Worm (Caenorhabditis elegans) whole organism, dauer: ENCODE measurements around the gene sfxn-1.4.
"Not testable (repeated sequence)": the region's sequence is repeated elsewhere in the genome, so short reads cannot be mapped to it uniquely, and the experiment has no call there.

Experiments
- unc-62 ChIP-seq: sonication (generic microtip); optimal IDR thresholded peaks from 2 replicates; lab custom pipeline; 2017; ENCODE audit warnings: missing biosample characterization, missing genetic modification reagents, missing genetic modification characterization

The sfxn-1.4 gene

DNA sequence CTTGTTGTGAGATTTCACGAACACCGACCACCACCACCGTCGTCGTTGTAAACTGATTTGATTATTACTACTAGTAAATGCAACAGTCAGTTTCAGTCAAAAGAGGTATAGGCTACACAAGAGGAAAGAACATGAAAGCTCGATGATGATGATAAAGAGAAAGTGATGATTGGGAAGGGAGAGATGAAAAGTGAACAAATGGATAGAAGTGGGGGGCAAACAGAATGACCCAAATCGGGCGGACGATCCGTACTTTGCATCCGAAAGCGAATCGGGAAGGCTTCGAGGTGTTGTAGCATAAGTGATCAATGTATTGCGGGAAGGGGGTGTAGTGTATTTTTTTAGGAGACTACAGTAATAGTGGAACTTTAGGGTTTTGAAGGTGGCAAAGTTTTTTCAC, 29.7 kb upstream of the sfxn-1.4 start:
- no peak for TF ChIP-seq unc-62 (GFP tag; lab: Kevin White, UChicago)

DNA sequence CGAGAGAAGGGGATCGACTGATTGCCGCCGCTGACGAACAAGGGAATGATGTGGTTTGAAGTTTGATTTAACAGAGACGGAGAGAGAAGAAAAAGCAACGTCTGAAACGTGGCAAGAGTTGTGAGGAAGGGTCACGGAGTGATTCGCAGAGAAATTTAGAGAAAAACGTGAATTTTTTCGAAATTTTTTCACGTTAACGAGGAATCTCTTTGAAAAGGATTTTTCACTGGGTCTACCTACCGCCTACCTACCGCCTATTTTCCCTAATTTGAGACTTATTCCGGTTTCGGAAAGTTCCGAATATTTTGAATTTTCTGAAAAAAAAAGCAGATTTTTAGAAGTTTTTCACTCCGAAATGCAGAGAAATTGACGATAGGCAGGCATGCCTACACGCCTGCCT, 28.4 kb upstream of the sfxn-1.4 start, which contains the start of gene fcmt-1:
TSS of gene fcmt-1 (minus strand) at position 101 of the 400 bp plus-strand sequence.
- TF ChIP-seq unc-62 (GFP tag; lab: Kevin White, UChicago), result no peak

DNA sequence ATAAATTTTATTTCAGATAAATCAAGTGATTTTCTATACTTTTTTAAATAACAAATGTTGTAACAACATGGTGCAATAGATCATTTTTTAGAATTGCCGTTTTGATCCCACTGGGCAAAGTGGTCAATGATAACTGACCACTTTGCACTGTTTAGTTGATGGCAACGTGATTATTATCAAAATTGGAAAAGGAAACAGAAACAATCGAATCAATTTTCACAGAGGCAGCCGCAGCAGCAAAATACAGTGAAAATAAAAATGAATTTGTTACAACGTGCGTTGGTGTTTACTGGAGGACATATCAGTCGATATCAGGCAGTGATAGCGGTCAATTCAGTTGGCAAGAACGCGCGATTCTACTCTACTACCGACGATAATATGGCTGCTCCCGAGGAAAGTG, 24.8 kb upstream of the sfxn-1.4 start, which contains the start of gene VF13D12L.3:
TSS of gene VF13D12L.3 (plus strand) at position 223 of the 400 bp plus-strand sequence.
- TF ChIP-seq unc-62 (GFP tag; lab: Kevin White, UChicago), result no peak

DNA sequence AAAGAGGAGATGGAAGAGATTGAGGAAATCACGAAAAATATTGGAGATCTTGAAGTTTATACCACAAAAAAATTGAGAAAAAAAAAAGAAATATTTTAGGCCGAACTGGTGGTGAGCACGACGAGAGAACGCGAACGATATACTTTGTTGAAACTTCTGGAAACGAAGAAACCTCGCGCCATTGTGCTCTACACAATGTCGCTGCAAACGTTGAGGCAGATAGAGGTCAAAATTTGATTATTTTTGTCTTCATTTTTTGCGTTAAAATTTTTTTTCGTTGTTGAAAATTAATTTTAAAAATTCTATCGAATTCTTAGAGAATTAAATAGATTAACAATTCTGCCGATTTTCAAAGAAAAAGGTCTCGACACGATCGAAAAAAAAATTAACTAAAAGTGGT, 19.6 kb upstream of the sfxn-1.4 start:
- no peak for TF ChIP-seq unc-62 (GFP tag; lab: Kevin White, UChicago)

DNA sequence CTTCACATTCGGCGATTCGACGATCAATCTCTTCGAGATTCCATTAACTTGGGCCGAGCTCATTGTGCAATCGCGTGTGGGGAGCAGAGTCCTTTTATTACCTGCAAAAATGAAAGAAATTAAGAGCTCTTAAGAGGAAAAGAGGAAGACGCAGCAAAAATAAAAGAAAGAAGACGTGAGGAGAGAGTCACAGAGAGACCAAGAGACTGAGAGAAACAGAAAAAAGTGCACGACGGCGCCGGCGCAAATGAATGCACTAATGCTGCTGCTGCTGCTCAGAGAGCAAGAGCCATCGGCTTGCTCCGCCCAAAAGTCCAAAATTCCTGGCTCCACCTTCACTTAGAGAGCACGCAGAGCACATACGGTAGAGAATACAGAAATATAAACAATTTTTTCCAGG, 19.2 kb upstream of the sfxn-1.4 start, which contains the start of gene inos-1:
TSS of gene inos-1 (minus strand) at position 101 of the 400 bp plus-strand sequence.
- TF ChIP-seq unc-62 (GFP tag; lab: Kevin White, UChicago), result no peak

DNA sequence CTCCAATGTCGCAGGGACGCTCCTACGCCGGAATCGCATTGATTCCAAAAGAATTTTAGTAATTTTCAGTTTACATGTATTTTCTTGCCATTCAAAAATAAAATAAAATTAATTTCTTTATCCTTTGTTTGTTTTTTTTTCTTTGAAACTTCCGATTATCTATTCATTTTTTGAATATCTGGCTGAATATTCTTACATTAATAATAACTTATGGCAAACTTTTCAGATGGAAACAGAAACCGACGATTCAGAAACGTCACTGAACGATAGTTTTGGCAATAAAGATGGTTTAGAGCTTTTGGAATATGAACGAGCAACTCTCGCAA, 14.9 kb upstream of the sfxn-1.4 start, which contains the start of gene xpf-1:
TSS of gene xpf-1 (plus strand) at position 227 of the 326 bp plus-strand sequence.
- TF ChIP-seq unc-62 (GFP tag; lab: Kevin White, UChicago), result no peak

DNA sequence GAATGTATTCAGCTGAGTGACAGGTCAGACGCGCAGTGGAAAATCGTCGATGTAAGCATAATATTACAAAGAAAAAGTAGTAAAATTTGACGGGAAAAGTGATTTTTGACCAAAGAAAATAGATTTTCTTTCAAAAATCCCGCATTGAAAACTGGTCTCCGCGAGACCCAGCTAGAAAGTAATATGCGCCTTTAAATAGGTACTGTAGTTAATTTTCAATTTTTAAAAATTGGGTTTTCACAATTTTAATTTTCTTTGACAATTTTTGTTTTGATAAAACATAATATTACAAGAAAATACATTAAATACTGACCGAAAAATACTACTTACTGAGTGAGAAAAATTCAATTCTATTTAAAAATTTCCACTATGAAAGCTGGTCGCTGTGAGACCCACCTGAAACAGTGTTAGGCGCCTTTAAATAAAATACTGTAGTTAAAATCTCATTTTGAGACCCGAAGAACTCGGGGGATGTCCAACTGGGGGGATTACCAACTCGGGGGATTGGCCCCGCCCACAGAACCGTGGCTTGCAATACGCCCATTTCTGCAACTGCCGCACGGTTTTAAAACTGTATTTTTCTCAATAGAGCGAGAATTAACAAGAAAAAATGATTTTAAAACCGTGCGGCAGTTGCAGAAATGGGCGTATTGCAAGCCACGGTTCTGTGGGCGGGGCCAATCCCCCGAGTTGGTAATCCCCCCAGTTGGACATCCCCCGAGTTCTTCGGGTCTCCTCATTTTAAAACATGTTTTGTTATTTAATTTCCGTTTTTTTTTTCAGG, 14.3 kb upstream of the sfxn-1.4 start, which contains the start of gene tars-1:
TSS of gene tars-1 (minus strand) at position 497 of the 784 bp plus-strand sequence.
- not testable (repeated sequence) for TF ChIP-seq unc-62 (GFP tag; lab: Kevin White, UChicago)

DNA sequence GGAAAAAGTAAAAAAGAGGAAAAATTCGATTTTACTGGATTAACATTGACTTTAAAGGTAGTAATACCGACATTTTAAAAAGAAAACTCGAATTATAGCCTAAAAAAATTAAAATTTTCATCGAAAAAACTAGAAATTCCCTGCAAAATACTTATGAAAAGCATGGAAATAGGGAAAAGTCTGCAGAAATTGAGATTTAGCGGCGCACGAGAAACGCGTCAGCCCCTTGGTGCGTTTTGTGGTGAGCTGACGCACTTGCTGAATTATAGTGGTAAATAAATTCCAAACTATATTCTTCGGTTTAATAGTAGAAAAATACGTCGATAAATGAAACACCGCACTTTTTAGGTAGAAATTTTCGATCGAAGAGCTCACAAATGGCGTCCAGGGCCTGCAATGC, 13.4 kb upstream of the sfxn-1.4 start:
- no peak for TF ChIP-seq unc-62 (GFP tag; lab: Kevin White, UChicago)

DNA sequence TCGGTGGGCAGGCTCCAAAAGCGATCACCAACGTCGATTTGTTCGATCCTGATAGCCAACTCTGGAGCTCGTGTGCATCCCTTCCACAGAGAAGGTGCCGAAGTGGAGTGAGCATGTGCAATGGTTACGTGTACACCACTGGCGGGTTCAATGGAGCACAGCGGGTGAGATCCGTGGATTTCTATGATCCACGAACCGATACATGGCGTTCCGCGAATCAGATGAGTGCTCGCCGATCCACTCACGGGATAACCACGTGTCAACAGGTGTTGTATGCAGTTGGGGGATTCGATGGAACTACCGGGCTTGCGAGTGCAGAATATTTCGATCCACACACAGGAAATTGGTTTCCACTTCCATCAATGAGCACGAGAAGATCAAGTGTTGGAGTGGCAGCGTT, 9.8 kb upstream of the sfxn-1.4 start:
- no peak for TF ChIP-seq unc-62 (GFP tag; lab: Kevin White, UChicago)

DNA sequence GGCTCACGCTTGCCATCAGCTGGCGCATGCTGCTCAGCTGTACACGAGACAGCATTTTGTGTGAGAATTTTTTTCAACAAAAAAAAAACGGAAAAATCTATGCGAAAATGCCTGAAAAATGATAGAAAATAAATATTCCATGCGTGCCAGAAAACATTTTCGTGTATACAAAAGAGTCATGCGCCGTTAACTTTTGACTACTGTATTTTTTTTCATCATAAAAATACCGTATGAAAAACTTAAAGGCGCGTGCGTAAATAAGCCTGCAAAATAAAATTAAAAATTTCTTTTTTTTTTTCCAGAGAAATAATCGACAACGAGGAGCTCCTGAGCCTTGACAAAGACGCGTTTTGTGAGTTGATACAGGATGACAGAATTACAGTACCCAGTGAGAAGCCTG, 8.9 kb upstream of the sfxn-1.4 start:
- no peak for TF ChIP-seq unc-62 (GFP tag; lab: Kevin White, UChicago)

DNA sequence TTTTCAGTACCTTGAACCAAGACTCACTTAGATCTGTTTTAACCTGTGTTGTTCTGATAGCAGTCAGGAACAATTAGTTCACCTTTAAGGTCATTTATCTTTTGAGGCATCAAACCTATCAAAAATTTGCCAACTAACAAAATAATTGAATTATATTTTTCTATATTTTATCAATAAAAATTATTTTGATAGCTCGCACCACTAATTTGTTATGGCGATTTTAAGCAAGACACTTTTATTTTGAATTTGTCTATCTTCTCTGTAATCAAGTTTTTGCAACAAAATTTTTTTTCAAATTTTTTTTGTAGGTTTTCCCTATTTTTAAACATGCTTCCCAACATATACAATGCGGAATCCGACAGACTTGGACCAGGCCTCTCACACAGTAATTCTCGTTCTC, 7.6 kb upstream of the sfxn-1.4 start, which contains the start of gene kel-1:
TSS of gene kel-1 (plus strand) at position 301 of the 400 bp plus-strand sequence.
- TF ChIP-seq unc-62 (GFP tag; lab: Kevin White, UChicago), result no peak

DNA sequence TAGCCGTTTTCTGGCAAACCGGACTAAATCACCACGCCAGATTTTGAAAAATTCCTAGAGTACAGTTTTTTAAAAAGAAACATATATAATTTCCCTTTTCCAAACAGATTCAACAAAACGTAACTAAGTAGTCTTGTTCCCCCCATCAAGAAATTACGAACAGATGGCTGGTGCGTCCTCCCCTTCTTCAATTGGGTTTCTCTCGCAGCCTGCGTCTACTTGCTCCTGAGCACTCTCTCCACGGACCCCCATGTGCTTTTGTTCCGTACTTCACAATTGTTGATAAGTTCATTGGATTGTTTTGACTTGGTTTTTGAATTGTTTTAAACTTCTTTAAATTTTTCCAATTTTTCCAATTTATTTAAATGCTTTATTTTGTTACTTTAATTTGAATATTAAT, 7.0 kb upstream of the sfxn-1.4 start:
- TF ChIP-seq unc-62 (GFP tag; lab: Kevin White, UChicago), result no peak

DNA sequence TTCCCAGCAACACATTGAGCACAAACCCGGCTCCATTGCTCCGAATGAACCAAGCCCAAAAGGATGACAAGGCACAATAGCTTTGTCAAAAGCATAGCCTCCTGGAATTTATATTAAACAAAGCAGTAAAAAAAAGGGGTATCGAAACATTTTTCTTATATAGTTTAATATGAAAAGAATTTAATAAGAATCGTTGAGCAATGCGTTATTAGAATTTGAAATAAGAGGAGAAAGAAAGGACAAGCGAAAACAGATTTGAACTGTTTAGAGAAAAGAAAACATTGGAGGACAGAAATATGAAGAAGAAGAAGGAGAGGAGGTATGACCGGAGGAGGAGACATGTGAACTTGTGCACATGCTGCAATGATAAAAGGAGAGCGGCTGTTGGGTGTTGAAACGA, 4.1 kb upstream of the sfxn-1.4 start, which contains the start of gene C47D12.5:
TSS of gene C47D12.5 (minus strand) at position 101 of the 400 bp plus-strand sequence.
- TF ChIP-seq unc-62 (GFP tag; lab: Kevin White, UChicago), result no peak

DNA sequence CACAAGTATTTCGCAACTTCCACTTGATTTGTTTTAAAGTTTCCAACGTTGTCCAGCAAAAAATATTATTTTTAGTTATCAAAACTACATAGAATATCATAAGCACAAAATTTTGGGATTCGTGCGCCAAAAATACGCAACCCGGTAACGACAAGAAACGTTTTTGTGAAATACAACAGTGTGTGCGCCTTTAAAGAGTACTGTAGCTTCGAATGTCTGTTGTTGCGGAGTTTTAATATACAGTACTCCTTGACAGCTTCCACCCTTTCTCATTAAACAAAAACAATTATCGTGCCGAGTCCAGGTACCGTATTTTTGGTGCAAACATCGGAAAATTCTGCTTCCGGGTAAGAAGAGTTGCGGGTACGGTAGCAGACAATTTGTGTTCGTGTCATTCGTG, 816 bp downstream of the sfxn-1.4 start:
- TF ChIP-seq unc-62 (GFP tag; lab: Kevin White, UChicago), result no peak

DNA sequence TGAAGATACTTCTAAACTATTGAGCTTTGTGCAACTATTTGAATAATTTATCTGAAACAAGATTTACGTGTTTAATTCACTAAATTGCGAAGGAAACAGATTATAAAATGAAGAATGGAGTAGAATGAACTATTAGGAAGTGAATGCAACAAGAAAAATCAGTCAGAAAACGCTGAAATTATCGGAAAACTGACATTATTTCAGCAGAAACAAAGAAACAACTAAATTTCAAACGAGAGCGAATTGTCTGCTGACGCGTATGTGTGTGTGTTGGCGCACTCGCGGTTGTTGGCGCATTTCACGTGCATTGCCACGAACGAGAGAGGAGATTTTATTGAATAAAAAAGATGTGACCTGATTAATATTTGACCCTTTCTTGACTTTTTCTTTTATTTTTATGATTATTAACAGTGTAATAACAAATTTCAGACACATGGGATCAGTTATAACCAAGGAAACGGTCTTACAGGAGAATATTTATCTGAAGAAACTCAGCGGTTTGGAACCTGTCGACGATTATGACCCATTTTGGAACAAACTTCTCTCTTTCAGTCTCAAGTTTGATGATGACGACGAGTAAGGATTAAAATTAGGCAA, 5.1 kb downstream of the sfxn-1.4 start, which contains the start of the genes trr-1 and C47D12.2:
TSS of gene trr-1 (minus strand) at position 51 of the 597 bp plus-strand sequence.
TSS of gene C47D12.2 (plus strand) at position 430 of the 597 bp plus-strand sequence.
- no peak for TF ChIP-seq unc-62 (GFP tag; lab: Kevin White, UChicago)

DNA sequence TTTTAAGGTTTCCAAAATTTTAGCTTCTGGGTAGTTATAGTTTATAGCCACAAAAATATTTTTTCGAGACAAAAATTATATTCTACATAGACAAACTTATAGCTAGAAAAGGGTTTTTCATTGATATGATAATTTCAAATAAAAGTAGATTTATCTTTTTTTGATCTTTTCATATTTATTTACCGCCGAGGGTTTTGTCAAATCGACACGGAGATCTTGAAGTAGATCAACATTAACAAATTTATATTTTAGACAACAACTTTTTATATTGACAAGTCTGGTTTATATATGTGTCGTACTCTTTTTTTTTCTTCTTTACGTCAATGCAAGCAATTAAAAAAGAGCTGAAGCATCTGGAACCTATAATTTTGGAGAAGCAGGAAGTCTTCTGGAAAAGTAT, 22.2 kb downstream of the sfxn-1.4 start:
- TF ChIP-seq unc-62 (GFP tag; lab: Kevin White, UChicago), result no peak
